Worm (Caenorhabditis elegans) whole organism, young adult: Measurements from ENCODE around the gene secs-1.

Experiments
- B0035.1 ChIP-seq: sonication (generic microtip); optimal IDR thresholded peaks from 2 replicates; lab custom pipeline; 2016; ENCODE audit warnings: missing genetic modification characterization, mild to moderate bottlenecking, missing compliant biosample characterization, missing genotype, missing genetic modification reagents
- C06A6.2 ChIP-seq: fragments of 200-800 bp; sonication (Bioruptor generic); conservative IDR thresholded peaks from 2 replicates; pipeline ENCODE4 v1.3.6; 2022; ENCODE audit warnings: missing genetic modification characterization, missing compliant biosample characterization
- F22D6.2 ChIP-seq: sonication (generic microtip); optimal IDR thresholded peaks from 2 replicates; lab custom pipeline; 2016; ENCODE audit warnings: mild to moderate bottlenecking, missing genetic modification characterization, missing compliant biosample characterization
- F39B2.1 ChIP-seq: fragments of 200-800 bp; sonication (Bioruptor generic); IDR thresholded peaks from 2 replicates; pipeline ENCODE4 v1.3.6; 2022; ENCODE audit warnings: missing genetic modification reagents, missing genetic modification characterization, missing compliant biosample characterization
- F49E8.2 ChIP-seq: sonication (generic microtip); optimal IDR thresholded peaks from 3 replicates; lab custom pipeline; 2017; ENCODE audit warnings: missing genetic modification characterization, mild to moderate bottlenecking, missing compliant biosample characterization, antibody characterized with exemption, moderate library complexity; ENCODE audit not compliant: insufficient read depth
- F57A8.1 ChIP-seq: fragments of 200-800 bp; sonication (Bioruptor generic); optimal IDR thresholded peaks from 2 replicates; lab custom pipeline; 2018; ENCODE audit warnings: mild to moderate bottlenecking, missing genetic modification characterization, moderate library complexity, missing compliant biosample characterization
- F57C9.4 ChIP-seq: sonication (generic microtip); optimal IDR thresholded peaks from 2 replicates; lab custom pipeline; 2017; ENCODE audit warnings: mild to moderate bottlenecking, missing genetic modification characterization, missing compliant biosample characterization
- Y53F4B.3 ChIP-seq: fragments of 200-800 bp; sonication (Bioruptor generic); IDR thresholded peaks from 2 replicates; pipeline ENCODE4 v1.3.6; 2022; ENCODE audit warnings: missing genetic modification reagents, missing genetic modification characterization, missing compliant biosample characterization
- ZK185.1 ChIP-seq: sonication (generic microtip); optimal IDR thresholded peaks from 2 replicates; lab custom pipeline; 2016; ENCODE audit warnings: mild to moderate bottlenecking, missing genetic modification characterization, missing compliant biosample characterization; ENCODE audit not compliant: poor library complexity, severe bottlenecking
- akir-1 ChIP-seq: fragments of 200-800 bp; sonication (Bioruptor generic); optimal IDR thresholded peaks from 2 replicates; lab custom pipeline; 2018; ENCODE audit warnings: mild to moderate bottlenecking, missing genetic modification characterization, moderate library complexity, missing compliant biosample characterization
- ama-1 ChIP-seq, 3 experiments: fragments of 150-350 bp in 1 of 3; sonication (generic microtip) in 2 of 3; optimal IDR thresholded peaks; 2 replicates each; lab custom pipeline; 2014 to 2018; ENCODE audit warnings: missing biosample characterization in 2 of 3, missing genetic modification characterization in 2 of 3, missing genetic modification reagents in 2 of 3
- atf-7 ChIP-seq: sonication (generic microtip); optimal IDR thresholded peaks from 2 replicates; lab custom pipeline; 2017; ENCODE audit warnings: mild to moderate bottlenecking, missing genetic modification characterization, missing compliant biosample characterization
- athp-1 ChIP-seq: sonication (generic microtip); optimal IDR thresholded peaks from 2 replicates; lab custom pipeline; 2017; ENCODE audit warnings: mild to moderate bottlenecking, missing genetic modification characterization, missing compliant biosample characterization
- ccch-3 ChIP-seq: fragments of 200-800 bp; sonication (Bioruptor generic); optimal IDR thresholded peaks from 2 replicates; lab custom pipeline; 2018; ENCODE audit warnings: mild to moderate bottlenecking, missing genetic modification characterization, missing compliant biosample characterization
- cebp-2 ChIP-seq: fragments of 200-800 bp; sonication (Bioruptor generic); IDR thresholded peaks from 2 replicates; pipeline ENCODE4 v1.3.6; 2022; ENCODE audit warnings: missing genetic modification characterization, missing compliant biosample characterization
- ceh-100 ChIP-seq: fragments of 200-800 bp; sonication (Bioruptor generic); IDR thresholded peaks from 2 replicates; pipeline ENCODE4 v1.3.6; 2022; ENCODE audit warnings: missing genetic modification reagents, missing genetic modification characterization, missing compliant biosample characterization
- ceh-58 ChIP-seq: fragments of 200-800 bp; sonication (Bioruptor generic); IDR thresholded peaks from 2 replicates; pipeline ENCODE4 v1.3.6; 2022; ENCODE audit warnings: missing genetic modification characterization, missing compliant biosample characterization
- chd-7 ChIP-seq: sonication (generic microtip); optimal IDR thresholded peaks from 2 replicates; lab custom pipeline; 2016; ENCODE audit warnings: mild to moderate bottlenecking, missing genetic modification characterization, moderate library complexity, missing compliant biosample characterization
- die-1 ChIP-seq: sonication (generic microtip); optimal IDR thresholded peaks from 2 replicates; lab custom pipeline; 2016; ENCODE audit warnings: missing genotype, mild to moderate bottlenecking, missing genetic modification characterization, missing compliant biosample characterization
- dpff-1 ChIP-seq: sonication (generic microtip); optimal IDR thresholded peaks from 2 replicates; lab custom pipeline; 2017; ENCODE audit warnings: mild to moderate bottlenecking, missing genetic modification characterization, missing compliant biosample characterization
- egl-18 ChIP-seq: fragments of 200-800 bp; sonication (Bioruptor generic); IDR thresholded peaks from 2 replicates; pipeline ENCODE4 v1.3.6; 2022; ENCODE audit warnings: missing genetic modification reagents, missing genetic modification characterization, missing compliant biosample characterization
- ets-4 ChIP-seq: fragments of 200-800 bp; sonication (Bioruptor generic); optimal IDR thresholded peaks from 2 replicates; lab custom pipeline; 2018; ENCODE audit warnings: mild to moderate bottlenecking, missing genetic modification characterization, missing compliant biosample characterization
- hsf-1 ChIP-seq: fragments of 200-800 bp; sonication (Bioruptor generic); IDR thresholded peaks from 2 replicates; pipeline ENCODE4 v1.3.6; 2022; ENCODE audit warnings: missing genetic modification reagents, missing genetic modification characterization, missing compliant biosample characterization
- lin-26 ChIP-seq: fragments of 200-800 bp; sonication (Bioruptor generic); IDR thresholded peaks from 2 replicates; pipeline ENCODE4 v1.3.6; 2022; ENCODE audit warnings: missing genetic modification reagents, missing genetic modification characterization, missing compliant biosample characterization
- lin-54 ChIP-seq: fragments of 200-800 bp; sonication (Bioruptor generic); optimal IDR thresholded peaks from 2 replicates; lab custom pipeline; 2018; ENCODE audit warnings: mild to moderate bottlenecking, missing genetic modification characterization, missing compliant biosample characterization
- lsl-1 ChIP-seq: fragments of 200-800 bp; sonication (Bioruptor generic); optimal IDR thresholded peaks from 2 replicates; lab custom pipeline; 2018; ENCODE audit warnings: mild to moderate bottlenecking, missing genetic modification characterization, moderate library complexity, missing compliant biosample characterization
- madf-6 ChIP-seq: fragments of 200-800 bp; sonication (Bioruptor generic); IDR thresholded peaks from 2 replicates; pipeline ENCODE4 v1.3.6; 2022; ENCODE audit warnings: missing genetic modification reagents, missing genetic modification characterization, missing compliant biosample characterization
- mcd-1 ChIP-seq: fragments of 200-800 bp; sonication (Bioruptor generic); IDR thresholded peaks from 2 replicates; pipeline ENCODE4 v1.3.6; 2022; ENCODE audit warnings: missing genetic modification reagents, missing genetic modification characterization, missing compliant biosample characterization
- mxl-1 ChIP-seq: sonication (generic microtip); optimal IDR thresholded peaks from 2 replicates; lab custom pipeline; 2016; ENCODE audit warnings: missing genetic modification characterization, missing compliant biosample characterization
- nfyb-1 ChIP-seq: fragments of 200-800 bp; sonication (Bioruptor generic); IDR thresholded peaks from 2 replicates; pipeline ENCODE4 v1.3.6; 2022; ENCODE audit warnings: missing genetic modification reagents, missing genetic modification characterization, missing compliant biosample characterization
- pha-4 ChIP-seq: fragments of 150-350 bp; sonication (generic microtip); optimal IDR thresholded peaks from 2 replicates; lab custom pipeline; 2014; ENCODE audit warnings: missing biosample characterization, missing genetic modification reagents, missing genetic modification characterization
- repo-1 ChIP-seq: sonication (generic microtip); optimal IDR thresholded peaks from 2 replicates; lab custom pipeline; 2017; ENCODE audit warnings: mild to moderate bottlenecking, missing genetic modification characterization, missing compliant biosample characterization
- rpc-1 ChIP-seq, 2 experiments: fragments of 150-350 bp in 1 of 2; sonication (generic microtip) in 1 of 2; optimal IDR thresholded peaks; 2 replicates each; lab custom pipeline; 2014 to 2018; ENCODE audit warnings: missing biosample characterization in 1 of 2, missing genetic modification characterization in 1 of 2, missing genetic modification reagents in 1 of 2, missing genotype in 1 of 2
- snpc-1.1 ChIP-seq: sonication (generic microtip); optimal IDR thresholded peaks from 2 replicates; lab custom pipeline; 2017; ENCODE audit warnings: missing genetic modification characterization, mild to moderate bottlenecking, missing compliant biosample characterization, antibody characterized with exemption, moderate library complexity, missing genotype, missing genetic modification reagents; ENCODE audit not compliant: insufficient read depth
- unc-130 ChIP-seq: sonication (generic microtip); optimal IDR thresholded peaks from 2 replicates; lab custom pipeline; 2016; ENCODE audit warnings: missing genetic modification reagents, missing genetic modification characterization, missing compliant biosample characterization
- unc-62 ChIP-seq: fragments of 150-350 bp; optimal IDR thresholded peaks from 2 replicates; lab custom pipeline; 2014; ENCODE audit warnings: missing biosample characterization, missing genetic modification reagents, missing genetic modification characterization
- zfh-2 ChIP-seq: fragments of 200-800 bp; sonication (Bioruptor generic); conservative IDR thresholded peaks from 2 replicates; pipeline ENCODE4 v1.3.6; 2022; ENCODE audit warnings: missing genetic modification reagents, missing genetic modification characterization, missing compliant biosample characterization
- ztf-18 ChIP-seq: sonication (generic microtip); optimal IDR thresholded peaks from 2 replicates; lab custom pipeline; 2016; ENCODE audit warnings: missing genotype, mild to moderate bottlenecking, missing genetic modification characterization, missing compliant biosample characterization

Gene secs-1

DNA sequence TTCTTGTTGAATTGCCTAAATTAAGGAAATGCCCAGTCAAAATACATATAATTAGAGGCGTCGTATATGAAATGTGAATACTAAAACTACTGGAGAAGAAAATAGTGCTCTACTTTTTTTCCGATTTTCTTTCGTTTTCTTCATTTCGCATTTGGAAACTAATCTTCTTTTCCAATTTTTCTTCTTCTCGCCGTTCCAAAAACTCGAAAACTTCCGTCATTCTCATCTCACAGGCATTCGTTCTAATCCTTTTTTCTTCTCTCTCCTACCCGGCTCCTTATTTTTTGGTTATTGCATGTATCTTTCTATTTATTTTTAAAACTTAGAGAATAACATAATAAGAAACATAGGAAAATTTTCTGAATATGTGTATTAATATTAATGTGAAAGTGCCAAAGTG lies 28.6 kb upstream of the secs-1 start:
- TF ChIP-seq F57C9.4 (tag; lab: Kevin White, UChicago) (no peak), ceh-58 (GFP tag; lab: Robert Waterston, UW) (no peak), zfh-2 (GFP tag; lab: Robert Waterston, UW) (no peak), cebp-2 (no peak), pha-4 (tag; lab: Kevin White, UChicago) (no peak), lin-26 (GFP tag; lab: Robert Waterston, UW) (no peak), F49E8.2 (no peak), hsf-1 (GFP tag; lab: Robert Waterston, UW) (no peak), unc-130 (no peak), ztf-18 (tag; lab: Kevin White, UChicago) (no peak)

DNA sequence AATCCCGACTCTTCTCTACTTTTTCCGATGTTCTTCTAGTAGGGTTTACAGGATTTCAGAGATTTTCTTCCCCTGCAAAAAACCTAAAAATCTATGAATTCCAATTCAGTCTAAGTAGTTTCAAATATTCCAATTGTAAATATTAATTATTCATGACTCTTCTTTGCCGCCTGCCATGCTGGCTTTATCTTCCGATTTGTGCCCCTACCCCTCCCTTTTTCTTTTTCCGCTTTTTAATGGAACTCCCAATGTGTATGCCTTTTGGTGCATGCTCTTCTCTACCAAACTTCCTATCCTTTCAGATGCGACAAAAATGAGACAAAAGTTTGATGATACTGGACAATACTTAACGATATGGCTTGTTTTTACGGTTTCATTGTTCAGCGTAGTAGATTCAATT lies 20.4 kb upstream of the secs-1 start, which contains the start of gene nrx-1:
nrx-1 (plus strand) TSS at position 301 of the 400 bp plus-strand sequence.
- TF ChIP-seq Y53F4B.3 (no peak), ZK185.1 (no peak), pha-4 (tag; lab: Kevin White, UChicago) (no peak), cebp-2 (no peak), C06A6.2 (GFP tag; lab: Robert Waterston, UW) (no peak), ceh-100 (GFP tag; lab: Robert Waterston, UW) (no peak), mcd-1 (GFP tag; lab: Robert Waterston, UW) (no peak), madf-6 (no peak), ccch-3 (GFP tag; lab: Kevin White, UChicago) (no peak), F57A8.1 (no peak), mxl-1 (tag; lab: Kevin White, UChicago) (no peak), die-1 (tag; lab: Kevin White, UChicago) (no peak), dpff-1 (tag; lab: Kevin White, UChicago) (no peak), rpc-1 (optimal IDR thresholded peaks at IDR 0.05; lab: Kevin White, UChicago) (no peak), rpc-1 (tag; optimal IDR thresholded peaks at IDR 0.05; lab: Kevin White, UChicago) (no peak), lin-54 (no peak), ama-1 (optimal IDR thresholded peaks at IDR 0.05; lab: Kevin White, UChicago) (no peak), ama-1 (GFP tag; optimal IDR thresholded peaks at IDR 0.05; lab: Kevin White, UChicago) (no peak)

DNA sequence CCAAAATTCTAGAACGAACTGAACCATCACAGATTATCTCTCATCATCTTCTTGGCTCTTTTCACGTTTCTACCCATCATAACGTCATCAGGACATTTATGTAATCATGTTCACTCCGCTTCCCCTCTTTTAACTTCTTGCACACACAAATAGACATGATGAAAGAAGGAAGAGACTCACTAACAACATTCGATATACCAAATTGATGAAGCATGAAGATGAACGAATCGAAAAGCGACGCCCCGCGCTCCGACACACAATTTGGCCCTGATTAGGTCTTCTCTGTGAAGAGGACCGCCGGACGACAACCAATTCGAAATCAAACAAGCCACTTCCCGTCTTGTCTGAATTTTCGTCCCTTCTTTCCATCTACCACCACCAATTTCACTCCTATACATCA lies 14.2 kb upstream of the secs-1 start:
- no peak for TF ChIP-seq chd-7
- TF ChIP-seq ets-4 = no peak
- no peak for TF ChIP-seq athp-1 (tag; lab: Kevin White, UChicago)
- TF ChIP-seq unc-62 (GFP tag; lab: Kevin White, UChicago) = no peak
- no peak for TF ChIP-seq B0035.1 (tag; lab: Kevin White, UChicago)
- TF ChIP-seq repo-1 (tag; lab: Kevin White, UChicago) = no peak
- TF ChIP-seq ZK185.1 = no peak

DNA sequence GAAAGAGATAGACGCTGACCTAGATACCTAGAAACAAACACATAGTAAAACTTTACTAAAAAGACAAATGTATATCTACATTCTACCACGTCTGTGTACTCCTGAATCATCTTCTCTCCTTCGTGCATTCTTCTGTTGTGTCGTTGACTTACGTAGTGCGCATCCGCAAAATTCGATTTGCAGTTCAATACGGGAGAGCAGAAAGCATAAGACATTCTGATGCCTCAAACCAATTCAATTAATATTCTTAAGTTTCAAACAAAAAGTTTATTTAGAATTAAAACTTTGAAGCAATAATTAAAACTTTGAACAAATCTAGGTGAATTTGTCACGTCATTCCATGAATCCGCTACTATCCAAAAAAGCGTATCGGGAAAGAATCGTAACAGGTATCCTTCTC lies 12.6 kb upstream of the secs-1 start:
- no peak for TF ChIP-seq egl-18 (GFP tag; lab: Robert Waterston, UW)
- no peak for TF ChIP-seq F22D6.2
- no peak for TF ChIP-seq F39B2.1 (GFP tag; lab: Robert Waterston, UW)
- TF ChIP-seq dpff-1 (tag; lab: Kevin White, UChicago) = no peak
- TF ChIP-seq ama-1 (optimal IDR thresholded peaks at IDR 0.05; lab: Kevin White, UChicago) = no peak
- TF ChIP-seq ama-1 (GFP tag; optimal IDR thresholded peaks at IDR 0.05; lab: Kevin White, UChicago) = peak in 1 of 2 experiments; percentile 21

DNA sequence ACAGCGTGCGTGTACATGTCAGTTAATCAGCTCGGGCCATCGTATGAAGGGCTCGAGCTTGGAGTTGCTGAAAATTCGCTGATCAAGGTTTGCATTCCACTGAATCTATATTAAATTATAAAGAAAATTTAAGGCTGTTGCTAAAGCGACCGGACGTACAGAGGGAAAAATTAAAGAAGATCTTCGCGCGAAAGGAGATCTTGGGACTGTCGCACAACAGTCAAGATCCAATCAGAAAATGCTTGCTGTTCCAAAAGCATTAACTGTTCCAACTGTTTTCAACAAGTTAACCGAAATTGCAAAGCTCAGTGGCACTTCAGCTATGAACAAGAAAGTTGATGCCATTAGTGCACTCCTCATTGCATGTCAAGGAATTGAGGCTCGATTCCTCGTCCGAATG lies 10.1 kb upstream of the secs-1 start:
- TF ChIP-seq snpc-1.1 (tag; lab: Kevin White, UChicago) = no peak
- no peak for TF ChIP-seq athp-1 (tag; lab: Kevin White, UChicago)
- no peak for TF ChIP-seq atf-7 (tag; lab: Kevin White, UChicago)
- no peak for TF ChIP-seq akir-1
- no peak for TF ChIP-seq nfyb-1 (GFP tag; lab: Robert Waterston, UW)
- TF ChIP-seq dpff-1 (tag; lab: Kevin White, UChicago) = no peak
- TF ChIP-seq lsl-1 (GFP tag; lab: Kevin White, UChicago) = no peak
- no peak for TF ChIP-seq ets-4
